Fruit fly (Drosophila melanogaster) whole organism, embryonic: Measurements from ENCODE around the gene CG17786.

Experiments used
- Antp ChIP-seq: fragments of 200-800 bp; sonication (Bioruptor generic); optimal IDR thresholded peaks from 3 replicates; lab custom pipeline; 2016; ENCODE audit warnings: missing biosample characterization, missing genetic modification characterization
- Atf6 ChIP-seq: fragments of 200-800 bp; sonication (Bioruptor generic); IDR thresholded peaks from 2 replicates; pipeline ENCODE4 v1.3.6; 2022; ENCODE audit warnings: missing biosample characterization, missing genetic modification characterization
- CG10209 ChIP-seq: fragments of 200-800 bp; sonication (Bioruptor generic); optimal IDR thresholded peaks from 3 replicates; lab custom pipeline; 2017; ENCODE audit warnings: missing biosample characterization, mild to moderate bottlenecking, missing genetic modification characterization, missing genetic modification reagents
- CG11247 ChIP-seq: fragments of 200-800 bp; sonication (Bioruptor generic); IDR thresholded peaks from 2 replicates; pipeline ENCODE4 v1.3.6; 2022; ENCODE audit warnings: missing biosample characterization, missing genetic modification characterization
- CG1603 ChIP-seq: fragments of 200-800 bp; sonication (Bioruptor generic); optimal IDR thresholded peaks from 2 replicates; lab custom pipeline; 2019; ENCODE audit warnings: missing biosample characterization, mild to moderate bottlenecking, missing genetic modification characterization, moderate library complexity
- CG16815 ChIP-seq: fragments of 200-800 bp; sonication (Bioruptor generic); optimal IDR thresholded peaks from 3 replicates; lab custom pipeline; 2017; ENCODE audit warnings: missing biosample characterization, mild to moderate bottlenecking, missing genetic modification characterization
- CG2116 ChIP-seq: fragments of 200-800 bp; sonication (Bioruptor generic); optimal IDR thresholded peaks from 3 replicates; lab custom pipeline; 2018; ENCODE audit warnings: missing biosample characterization, mild to moderate bottlenecking, missing genetic modification characterization
- CG31224 ChIP-seq: fragments of 200-800 bp; sonication (Bioruptor generic); IDR thresholded peaks from 2 replicates; pipeline ENCODE4 v1.3.6; 2022; ENCODE audit warnings: missing biosample characterization, missing genetic modification characterization
- CG34422 ChIP-seq: fragments of 200-800 bp; sonication (Bioruptor generic); IDR thresholded peaks from 3 replicates; pipeline ENCODE4 v1.3.6; 2022; ENCODE audit warnings: missing biosample characterization, missing genetic modification characterization
- CG3726 ChIP-seq: fragments of 200-800 bp; sonication (Bioruptor generic); IDR thresholded peaks from 3 replicates; pipeline ENCODE4, ENCODE4 v1.3.6; 2022; ENCODE audit warnings: missing biosample characterization, missing genetic modification characterization
- CG3847 ChIP-seq: fragments of 200-800 bp; sonication (Bioruptor generic); IDR thresholded peaks from 2 replicates; pipeline ENCODE4 v1.3.6; 2022; ENCODE audit warnings: missing biosample characterization, missing genetic modification characterization
- CG4360 ChIP-seq: fragments of 200-800 bp; sonication (Bioruptor generic); IDR thresholded peaks from 2 replicates; pipeline ENCODE4 v1.3.6; 2022; ENCODE audit warnings: missing biosample characterization, missing genetic modification characterization
- CG43689 ChIP-seq: fragments of 200-800 bp; sonication (Bioruptor generic); IDR thresholded peaks from 2 replicates; pipeline ENCODE4 v1.3.6; 2022; ENCODE audit warnings: missing biosample characterization, missing genetic modification characterization
- CG4820 ChIP-seq: fragments of 200-800 bp; sonication (Bioruptor generic); optimal IDR thresholded peaks from 3 replicates; lab custom pipeline; 2016; ENCODE audit warnings: missing biosample characterization, missing genetic modification characterization
- CG4854 ChIP-seq: fragments of 200-800 bp; sonication (Bioruptor generic); optimal IDR thresholded peaks from 2 replicates; lab custom pipeline; 2016; ENCODE audit warnings: missing biosample characterization, missing genetic modification characterization, inconsistent platforms
- CG5180 ChIP-seq: fragments of 200-800 bp; sonication (Bioruptor generic); optimal IDR thresholded peaks from 3 replicates; lab custom pipeline; 2017; ENCODE audit warnings: missing biosample characterization, missing genetic modification characterization, mild to moderate bottlenecking, moderate library complexity, missing genetic modification reagents
- CG7357 ChIP-seq: fragments of 200-800 bp; sonication (Bioruptor generic); IDR thresholded peaks from 3 replicates; pipeline ENCODE4 v1.3.6; 2022; ENCODE audit warnings: missing biosample characterization, missing genetic modification characterization
- CG9797 ChIP-seq: fragments of 200-800 bp; sonication (Bioruptor generic); optimal IDR thresholded peaks from 3 replicates; lab custom pipeline; 2018; ENCODE audit warnings: missing biosample characterization, mild to moderate bottlenecking, missing genetic modification characterization
- Chrac-16 ChIP-seq: fragments of 200-800 bp; sonication (Bioruptor generic); optimal IDR thresholded peaks from 3 replicates; lab custom pipeline; 2016; ENCODE audit warnings: missing biosample characterization, missing genetic modification characterization
- Deaf1 ChIP-seq: fragments of 200-800 bp; optimal IDR thresholded peaks from 3 replicates; lab custom pipeline; 2019; ENCODE audit warnings: missing biosample characterization, mild to moderate bottlenecking, missing genetic modification characterization, moderate library complexity
- Dref ChIP-seq: fragments of 200-800 bp; sonication (Bioruptor generic); IDR thresholded peaks from 2 replicates; pipeline ENCODE4 v1.3.6; 2022; ENCODE audit warnings: missing biosample characterization, missing genetic modification characterization
- E2f1 ChIP-seq: fragments of 200-800 bp; sonication (Bioruptor generic); IDR thresholded peaks from 2 replicates; pipeline ENCODE4 v1.3.6; 2022; ENCODE audit warnings: missing biosample characterization, missing genetic modification characterization
- Hand ChIP-seq: fragments of 200-800 bp; sonication (Bioruptor generic); optimal IDR thresholded peaks from 2 replicates; lab custom pipeline; 2017; ENCODE audit warnings: mild to moderate bottlenecking, missing biosample characterization, missing genetic modification reagents, missing genetic modification characterization
- Lim3 ChIP-seq: fragments of 200-800 bp; sonication (Bioruptor generic); IDR thresholded peaks from 2 replicates; pipeline ENCODE4 v1.3.6; 2022; ENCODE audit warnings: missing biosample characterization, missing genetic modification characterization
- Meics ChIP-seq: fragments of 200-800 bp; sonication (Bioruptor generic); optimal IDR thresholded peaks from 2 replicates; lab custom pipeline; 2017; ENCODE audit warnings: missing biosample characterization, mild to moderate bottlenecking, missing genetic modification characterization
- Neu2 ChIP-seq: fragments of 200-800 bp; sonication (Bioruptor generic); optimal IDR thresholded peaks from 3 replicates; lab custom pipeline; 2016; ENCODE audit warnings: missing biosample characterization, missing genetic modification characterization, borderline replicate concordance
- Oli ChIP-seq: fragments of 200-800 bp; sonication (Bioruptor generic); optimal IDR thresholded peaks from 2 replicates; lab custom pipeline; 2018; ENCODE audit warnings: missing biosample characterization, mild to moderate bottlenecking, missing genetic modification characterization, moderate library complexity
- Ptx1 ChIP-seq: fragments of 200-800 bp; sonication (Bioruptor generic); IDR thresholded peaks from 2 replicates; pipeline ENCODE4 v1.3.6; 2022; ENCODE audit warnings: missing biosample characterization, missing genetic modification characterization
- aop ChIP-seq: fragments of 200-800 bp; sonication (Bioruptor generic); IDR thresholded peaks from 2 replicates; pipeline ENCODE4 v1.3.6; 2022; ENCODE audit warnings: missing biosample characterization, missing genetic modification characterization
- ara ChIP-seq: fragments of 200-800 bp; sonication (Bioruptor generic); IDR thresholded peaks from 2 replicates; pipeline ENCODE4 v1.3.6; 2022; ENCODE audit warnings: missing biosample characterization, missing genetic modification characterization
- cwo ChIP-seq: fragments of 200-800 bp; sonication (Bioruptor generic); optimal IDR thresholded peaks from 3 replicates; lab custom pipeline; 2017; ENCODE audit warnings: missing biosample characterization, missing genetic modification characterization, mild to moderate bottlenecking, moderate library complexity, missing genetic modification reagents
- dpn ChIP-seq, 2 experiments: fragments of 200-800 bp; sonication (Bioruptor generic); optimal IDR thresholded peaks; 3 replicates each; lab custom pipeline; 2016; ENCODE audit warnings: missing biosample characterization in 2 of 2, missing genetic modification characterization in 2 of 2
- ems ChIP-seq: fragments of 200-800 bp; sonication (Bioruptor generic); optimal IDR thresholded peaks from 3 replicates; lab custom pipeline; 2016; ENCODE audit warnings: missing biosample characterization, missing genetic modification characterization
- exex ChIP-seq: fragments of 200-800 bp; sonication (Bioruptor generic); optimal IDR thresholded peaks from 4 replicates; lab custom pipeline; 2018; ENCODE audit warnings: missing biosample characterization, mild to moderate bottlenecking, missing genetic modification characterization, moderate library complexity
- fd64A ChIP-seq: fragments of 200-800 bp; sonication (Bioruptor generic); optimal IDR thresholded peaks from 3 replicates; lab custom pipeline; 2018; ENCODE audit warnings: missing biosample characterization, mild to moderate bottlenecking, missing genetic modification characterization
- fu2 ChIP-seq: fragments of 200-800 bp; sonication (Bioruptor generic); optimal IDR thresholded peaks from 2 replicates; lab custom pipeline; 2016; ENCODE audit warnings: missing biosample characterization, missing genetic modification characterization
- grau ChIP-seq: fragments of 200-800 bp; optimal IDR thresholded peaks from 3 replicates; lab custom pipeline; 2019; ENCODE audit warnings: missing biosample characterization, mild to moderate bottlenecking, missing genetic modification characterization, moderate library complexity
- gsb ChIP-seq: fragments of 200-800 bp; sonication (Bioruptor generic); IDR thresholded peaks from 2 replicates; pipeline ENCODE4 v1.3.6; 2022; ENCODE audit warnings: missing biosample characterization, missing genetic modification characterization
- gsb-n ChIP-seq: fragments of 200-800 bp; sonication (Bioruptor generic); optimal IDR thresholded peaks from 3 replicates; lab custom pipeline; 2018; ENCODE audit warnings: missing biosample characterization, mild to moderate bottlenecking, missing genetic modification characterization
- kay ChIP-seq: fragments of 200-800 bp; sonication (Bioruptor generic); optimal IDR thresholded peaks from 2 replicates; lab custom pipeline; 2016; ENCODE audit warnings: missing biosample characterization, missing genetic modification characterization
- lilli ChIP-seq: fragments of 200-800 bp; sonication (Bioruptor generic); optimal IDR thresholded peaks from 3 replicates; lab custom pipeline; 2016; ENCODE audit warnings: missing biosample characterization, missing genetic modification characterization
- otp ChIP-seq: fragments of 200-800 bp; sonication (Bioruptor generic); IDR thresholded peaks from 3 replicates; pipeline ENCODE4, ENCODE4 v1.3.6; 2022; ENCODE audit warnings: missing biosample characterization, missing genetic modification characterization
- sd ChIP-seq: fragments of 200-800 bp; sonication (Bioruptor generic); optimal IDR thresholded peaks from 3 replicates; lab custom pipeline; 2018; ENCODE audit warnings: missing biosample characterization, mild to moderate bottlenecking, missing genetic modification characterization, moderate library complexity
- sens-2 ChIP-seq: fragments of 200-800 bp; sonication (Bioruptor generic); IDR thresholded peaks from 2 replicates; pipeline ENCODE4 v1.3.6; 2022; ENCODE audit warnings: missing biosample characterization, missing genetic modification characterization
- sima ChIP-seq: fragments of 200-800 bp; sonication (Bioruptor generic); optimal IDR thresholded peaks from 2 replicates; lab custom pipeline; 2016; ENCODE audit warnings: missing biosample characterization, missing genetic modification characterization
- sisA ChIP-seq: fragments of 200-800 bp; sonication (Bioruptor generic); IDR thresholded peaks from 2 replicates; pipeline ENCODE4 v1.3.6; 2022; ENCODE audit warnings: missing biosample characterization, missing genetic modification characterization
- sqz ChIP-seq: fragments of 200-800 bp; sonication (Bioruptor generic); optimal IDR thresholded peaks from 3 replicates; lab custom pipeline; 2018; ENCODE audit warnings: missing biosample characterization, mild to moderate bottlenecking, missing genetic modification characterization
- trem ChIP-seq: fragments of 200-800 bp; optimal IDR thresholded peaks from 3 replicates; lab custom pipeline; 2019; ENCODE audit warnings: missing biosample characterization, mild to moderate bottlenecking, missing genetic modification characterization, moderate library complexity
- unpg ChIP-seq: fragments of 200-800 bp; sonication (Bioruptor generic); optimal IDR thresholded peaks from 3 replicates; lab custom pipeline; 2018; ENCODE audit warnings: missing biosample characterization, mild to moderate bottlenecking, missing genetic modification characterization, moderate library complexity

The CG17786 gene

DNA sequence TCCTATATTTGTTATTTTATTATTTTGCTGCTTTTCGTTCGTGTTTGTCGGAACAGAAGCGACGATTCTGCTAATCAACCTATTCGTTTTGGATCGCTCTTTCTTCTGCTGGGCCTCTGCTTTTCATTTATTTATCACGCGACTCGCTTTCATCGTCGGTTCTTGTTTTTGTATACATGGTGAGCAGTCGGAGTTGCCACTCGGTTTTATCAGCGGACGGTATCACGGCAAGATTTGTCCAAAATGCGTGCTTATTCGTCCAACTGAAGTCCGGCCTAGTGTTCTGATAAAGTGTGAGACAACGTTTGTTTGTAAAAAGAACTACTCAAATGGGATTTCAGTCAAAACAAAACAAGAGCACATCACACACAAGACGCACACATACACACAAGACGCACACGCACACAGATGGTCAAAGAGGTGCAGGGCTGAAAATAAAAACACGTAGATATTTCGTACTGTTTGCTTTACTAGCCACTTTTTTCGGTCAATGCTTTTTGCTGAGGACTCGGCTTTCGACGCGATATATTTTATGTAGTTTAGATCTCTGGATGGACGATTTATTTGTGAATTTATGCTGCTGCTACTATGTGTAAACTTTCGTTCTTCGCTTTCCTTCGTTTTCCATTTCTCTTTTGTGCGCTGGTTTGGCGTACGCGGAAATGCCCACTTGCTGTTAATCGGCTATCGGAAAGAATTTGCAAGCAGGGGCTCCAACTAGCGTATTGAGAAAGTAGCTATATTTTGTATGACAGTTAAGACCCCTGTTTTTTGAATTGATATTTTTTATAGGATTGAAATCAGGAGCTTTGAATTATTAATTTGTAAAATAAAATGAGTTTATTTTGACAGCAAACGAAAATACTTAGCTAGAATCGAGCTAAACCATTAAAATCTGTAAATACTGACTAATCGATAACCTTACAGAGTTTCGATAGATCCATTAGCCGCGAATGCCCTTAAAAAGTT, 3.1 kb upstream of the CG17786 start, which contains the start of gene twin (continued):
- peak; percentile 15 for TF ChIP-seq Oli (tag; lab: Kevin White, UChicago)
- peak; percentile 24 for TF ChIP-seq CG9797
- no peak for TF ChIP-seq CG5180
- peak; percentile 62 for TF ChIP-seq grau (tag; lab: Kevin White, UChicago)
- peak; percentile 52 for TF ChIP-seq Ptx1
- no peak for TF ChIP-seq CG7357 (GFP tag; lab: Robert Waterston, UW)
- TF ChIP-seq sens-2, result no peak
- peak; percentile 21 for TF ChIP-seq CG4854 (GFP tag; lab: Kevin White, UChicago)
- TF ChIP-seq sqz (GFP tag; lab: Kevin White, UChicago), result no peak
- no peak; the same call in 1 of the 2 replicates for TF ChIP-seq sisA (GFP tag; lab: Robert Waterston, UW)
- TF ChIP-seq CG10209 (GFP tag; lab: Kevin White, UChicago), result peak; percentile 11
- TF ChIP-seq CG1603 (tag; lab: Kevin White, UChicago), result peak; percentile 4
- TF ChIP-seq Antp (GFP tag; lab: Kevin White, UChicago), result peak; percentile 73
- peak; percentile 51 for TF ChIP-seq Meics
- peak; percentile 59; the same call in 1 of the 2 replicates for TF ChIP-seq Atf6 (GFP tag; lab: Robert Waterston, UW)
- TF ChIP-seq Deaf1 (tag; lab: Kevin White, UChicago), result peak; percentile 27
- no peak for TF ChIP-seq CG3726
- TF ChIP-seq Chrac-16, result peak; percentile 64
- TF ChIP-seq ems, result peak; percentile 70
- TF ChIP-seq CG2116 (GFP tag; lab: Kevin White, UChicago), result peak; percentile 91
- peak; percentile 6 for TF ChIP-seq cwo
- peak; percentile 77 for TF ChIP-seq sd
- TF ChIP-seq E2f1 (GFP tag; lab: Robert Waterston, UW), result 0 out of 2 replicates have a peak, but pooled peaks have one; percentile 31
- TF ChIP-seq exex (tag; lab: Kevin White, UChicago), result peak; percentile 29
- TF ChIP-seq CG11247 (GFP tag; lab: Robert Waterston, UW), result peak; percentile 45; the same call in 1 of the 2 replicates
- no peak for TF ChIP-seq CG43689 (GFP tag; lab: Robert Waterston, UW)
- peak; percentile 21 for TF ChIP-seq CG4820 (GFP tag; lab: Kevin White, UChicago)
- peak; percentile 56; the same call in 2 of the 3 replicates for TF ChIP-seq CG34422
- peak; percentile 56; the same call in 1 of the 2 replicates for TF ChIP-seq gsb
- peak; percentile 45 for TF ChIP-seq kay
- TF ChIP-seq fd64A (GFP tag; lab: Kevin White, UChicago), result no peak
- peak; percentile 15; the same call in 1 of the 2 replicates for TF ChIP-seq CG4360 (GFP tag; lab: Robert Waterston, UW)
- TF ChIP-seq Lim3, result no peak
- TF ChIP-seq unpg (GFP tag; lab: Kevin White, UChicago), result peak; percentile 49
- peak; percentile 52 for TF ChIP-seq fu2 (GFP tag; lab: Kevin White, UChicago)
- peak; percentile 71 for TF ChIP-seq Dref (GFP tag; lab: Robert Waterston, UW)
- TF ChIP-seq Hand (GFP tag; lab: Kevin White, UChicago), result no peak
- TF ChIP-seq lilli, result peak; percentile 86
- TF ChIP-seq CG31224 (GFP tag; lab: Robert Waterston, UW), result no peak
- TF ChIP-seq CG3847 (GFP tag; lab: Robert Waterston, UW), result peak; percentile 57
- TF ChIP-seq CG16815 (GFP tag; lab: Kevin White, UChicago), result no peak
- no peak for TF ChIP-seq Neu2 (GFP tag; lab: Kevin White, UChicago)
- TF ChIP-seq dpn (GFP tag; optimal IDR thresholded peaks at IDR 0.05; lab: Kevin White, UChicago), result peak; percentile 65 to 67
- TF ChIP-seq otp (GFP tag; lab: Robert Waterston, UW), result peak; percentile 63; the same call in 2 of the 3 replicates
- TF ChIP-seq gsb-n, result no peak
- no peak for TF ChIP-seq aop (GFP tag; lab: Robert Waterston, UW)
- TF ChIP-seq sima (GFP tag; lab: Kevin White, UChicago), result no peak
- TF ChIP-seq trem (tag; lab: Kevin White, UChicago), result peak; percentile 99
- TF ChIP-seq ara (GFP tag; lab: Robert Waterston, UW), result no peak
